Fruit fly (Drosophila melanogaster) whole organism, embryonic: ENCODE data around the gene CG6791.

Experiments
- ATbp ChIP-seq: fragments of 200-800 bp; sonication (Bioruptor generic); optimal IDR thresholded peaks from 2 replicates; lab custom pipeline; 2017; ENCODE audit warnings: missing biosample characterization, mild to moderate bottlenecking, missing genetic modification characterization, missing genetic modification reagents
- Ada2b ChIP-seq: fragments of 200-800 bp; sonication (Bioruptor generic); IDR thresholded peaks from 2 replicates; pipeline ENCODE4 v1.3.6; 2022; ENCODE audit warnings: missing biosample characterization, missing genetic modification characterization
- Bgb ChIP-seq: fragments of 200-800 bp; sonication (Bioruptor generic); IDR thresholded peaks from 2 replicates; pipeline ENCODE4 v1.3.6; 2022; ENCODE audit warnings: missing biosample characterization, missing genetic modification characterization; ENCODE audit not compliant: partially characterized antibody
- CG10147 ChIP-seq: fragments of 200-800 bp; sonication (Bioruptor generic); optimal IDR thresholded peaks from 2 replicates; lab custom pipeline; 2019; ENCODE audit warnings: missing biosample characterization, mild to moderate bottlenecking, missing genetic modification characterization, moderate library complexity
- CG10565 ChIP-seq: fragments of 200-800 bp; sonication (Bioruptor generic); optimal IDR thresholded peaks from 3 replicates; lab custom pipeline; 2016; ENCODE audit warnings: missing biosample characterization, mild to moderate bottlenecking, missing genetic modification characterization
- CG11560 ChIP-seq: fragments of 200-800 bp; sonication (Bioruptor generic); IDR thresholded peaks from 3 replicates; pipeline ENCODE4 v1.3.6; 2022; ENCODE audit warnings: missing biosample characterization, missing genetic modification characterization
- CG11695 ChIP-seq: fragments of 200-800 bp; sonication (Bioruptor generic); IDR thresholded peaks from 3 replicates; pipeline ENCODE4 v1.3.6; 2022; ENCODE audit warnings: missing biosample characterization, missing genetic modification characterization
- CG13424 ChIP-seq: fragments of 200-800 bp; sonication (Bioruptor generic); optimal IDR thresholded peaks from 2 replicates; lab custom pipeline; 2019; ENCODE audit warnings: missing biosample characterization, mild to moderate bottlenecking, missing genetic modification characterization, moderate library complexity
- CG13894 ChIP-seq: fragments of 200-800 bp; sonication (Bioruptor generic); optimal IDR thresholded peaks from 3 replicates; lab custom pipeline; 2018; ENCODE audit warnings: missing biosample characterization, mild to moderate bottlenecking, missing genetic modification characterization, moderate library complexity
- CG17385 ChIP-seq: fragments of 200-800 bp; sonication (Bioruptor generic); optimal IDR thresholded peaks from 3 replicates; lab custom pipeline; 2018; ENCODE audit warnings: missing biosample characterization, mild to moderate bottlenecking, missing genetic modification characterization
- CG17802 ChIP-seq: fragments of 200-800 bp; sonication (Bioruptor generic); optimal IDR thresholded peaks from 2 replicates; lab custom pipeline; 2018; ENCODE audit warnings: missing biosample characterization, mild to moderate bottlenecking, missing genetic modification characterization, moderate library complexity
- CG1792 ChIP-seq: fragments of 200-800 bp; sonication (Bioruptor generic); optimal IDR thresholded peaks from 2 replicates; lab custom pipeline; 2016; ENCODE audit warnings: missing biosample characterization, missing genetic modification characterization
- CG18599 ChIP-seq: fragments of 200-800 bp; sonication (Bioruptor generic); optimal IDR thresholded peaks from 3 replicates; lab custom pipeline; 2017; ENCODE audit warnings: missing biosample characterization, missing genetic modification characterization, mild to moderate bottlenecking, moderate library complexity, missing genetic modification reagents
- CG30403 ChIP-seq: fragments of 200-800 bp; sonication (Bioruptor generic); optimal IDR thresholded peaks from 3 replicates; lab custom pipeline; 2016; ENCODE audit warnings: missing biosample characterization, missing genetic modification characterization
- CG30431 ChIP-seq: fragments of 200-800 bp; sonication (Bioruptor generic); optimal IDR thresholded peaks from 2 replicates; lab custom pipeline; 2017; ENCODE audit warnings: missing biosample characterization, missing genetic modification characterization
- CG31365 ChIP-seq: fragments of 200-800 bp; sonication (Bioruptor generic); optimal IDR thresholded peaks from 2 replicates; lab custom pipeline; 2018; ENCODE audit warnings: missing biosample characterization, mild to moderate bottlenecking, missing genetic modification characterization
- CG31388 ChIP-seq: fragments of 200-800 bp; sonication (Bioruptor generic); optimal IDR thresholded peaks from 2 replicates; lab custom pipeline; 2016; ENCODE audit warnings: missing biosample characterization, missing genetic modification characterization
- CG4730 ChIP-seq: fragments of 200-800 bp; sonication (Bioruptor generic); IDR thresholded peaks from 2 replicates; pipeline ENCODE4 v1.3.6; 2022; ENCODE audit warnings: missing biosample characterization, missing genetic modification characterization
- CG4854 ChIP-seq: fragments of 200-800 bp; sonication (Bioruptor generic); optimal IDR thresholded peaks from 2 replicates; lab custom pipeline; 2016; ENCODE audit warnings: missing biosample characterization, missing genetic modification characterization, inconsistent platforms
- CG8765 ChIP-seq: fragments of 200-800 bp; sonication (Bioruptor generic); IDR thresholded peaks from 2 replicates; pipeline ENCODE4 v1.3.6; 2022; ENCODE audit warnings: missing biosample characterization, missing genetic modification characterization
- CG9817 ChIP-seq: fragments of 200-800 bp; sonication (Bioruptor generic); optimal IDR thresholded peaks from 2 replicates; lab custom pipeline; 2018; ENCODE audit warnings: missing biosample characterization, mild to moderate bottlenecking, missing genetic modification characterization, moderate library complexity
- Dbx ChIP-seq: fragments of 200-800 bp; sonication (Bioruptor generic); IDR thresholded peaks from 3 replicates; pipeline ENCODE4 v1.3.6; 2022; ENCODE audit warnings: missing biosample characterization, missing genetic modification characterization
- E2f1 ChIP-seq: fragments of 200-800 bp; sonication (Bioruptor generic); IDR thresholded peaks from 2 replicates; pipeline ENCODE4 v1.3.6; 2022; ENCODE audit warnings: missing biosample characterization, missing genetic modification characterization
- Ets97D ChIP-seq: fragments of 200-800 bp; sonication (Bioruptor generic); optimal IDR thresholded peaks from 3 replicates; lab custom pipeline; 2016; ENCODE audit warnings: missing biosample characterization, missing genetic modification characterization
- Fer1 ChIP-seq: fragments of 200-800 bp; sonication (Bioruptor generic); optimal IDR thresholded peaks from 2 replicates; lab custom pipeline; 2017; ENCODE audit warnings: missing biosample characterization, mild to moderate bottlenecking, missing genetic modification characterization
- H15 ChIP-seq: fragments of 200-800 bp; sonication (Bioruptor generic); IDR thresholded peaks from 3 replicates; pipeline ENCODE4 v1.3.6; 2022; ENCODE audit warnings: missing biosample characterization, missing genetic modification characterization
- HLH3B ChIP-seq: fragments of 200-800 bp; sonication (Bioruptor generic); IDR thresholded peaks from 2 replicates; pipeline ENCODE4 v1.3.6; 2022; ENCODE audit warnings: missing biosample characterization, missing genetic modification characterization
- HLH4C ChIP-seq: fragments of 200-800 bp; sonication (Bioruptor generic); IDR thresholded peaks from 3 replicates; pipeline ENCODE4 v1.3.6; 2022; ENCODE audit warnings: missing biosample characterization, missing genetic modification characterization; ENCODE audit not compliant: partially characterized antibody
- HmgZ ChIP-seq: fragments of 200-800 bp; sonication (Bioruptor generic); optimal IDR thresholded peaks from 2 replicates; lab custom pipeline; 2018; ENCODE audit warnings: missing biosample characterization, mild to moderate bottlenecking, missing genetic modification characterization
- Hmx ChIP-seq: fragments of 200-800 bp; sonication (Bioruptor generic); optimal IDR thresholded peaks from 2 replicates; lab custom pipeline; 2016; ENCODE audit warnings: missing biosample characterization, missing genetic modification characterization
- Lim3 ChIP-seq: fragments of 200-800 bp; sonication (Bioruptor generic); IDR thresholded peaks from 2 replicates; pipeline ENCODE4 v1.3.6; 2022; ENCODE audit warnings: missing biosample characterization, missing genetic modification characterization
- Mrtf ChIP-seq: fragments of 200-800 bp; sonication (Bioruptor generic); IDR thresholded peaks from 3 replicates; pipeline ENCODE4 v1.3.6; 2022; ENCODE audit warnings: missing biosample characterization, missing genetic modification characterization
- NK7.1 ChIP-seq: fragments of 200-800 bp; sonication (Bioruptor generic); optimal IDR thresholded peaks from 3 replicates; lab custom pipeline; 2016; ENCODE audit warnings: missing biosample characterization, missing genetic modification characterization
- Sox100B ChIP-seq: fragments of 200-800 bp; sonication (Bioruptor generic); optimal IDR thresholded peaks from 3 replicates; lab custom pipeline; 2018; ENCODE audit warnings: missing biosample characterization, mild to moderate bottlenecking, missing genetic modification characterization
- Ssrp ChIP-seq: fragments of 200-800 bp; sonication (Bioruptor generic); optimal IDR thresholded peaks from 2 replicates; lab custom pipeline; 2018; ENCODE audit warnings: missing biosample characterization, mild to moderate bottlenecking, missing genetic modification characterization, moderate library complexity
- ap ChIP-seq: fragments of 200-800 bp; sonication (Bioruptor generic); IDR thresholded peaks from 2 replicates; pipeline ENCODE4 v1.3.6; 2022; ENCODE audit warnings: missing biosample characterization, missing genetic modification characterization
- ara ChIP-seq: fragments of 200-800 bp; sonication (Bioruptor generic); IDR thresholded peaks from 2 replicates; pipeline ENCODE4 v1.3.6; 2022; ENCODE audit warnings: missing biosample characterization, missing genetic modification characterization
- az2 ChIP-seq: fragments of 200-800 bp; sonication (Bioruptor generic); optimal IDR thresholded peaks from 3 replicates; lab custom pipeline; 2016; ENCODE audit warnings: missing biosample characterization, missing genetic modification characterization
- bowl ChIP-seq: fragments of 200-800 bp; sonication (Bioruptor generic); IDR thresholded peaks from 2 replicates; pipeline ENCODE4 v1.3.6; 2022; ENCODE audit warnings: missing biosample characterization, missing genetic modification characterization
- fu2 ChIP-seq: fragments of 200-800 bp; sonication (Bioruptor generic); optimal IDR thresholded peaks from 2 replicates; lab custom pipeline; 2016; ENCODE audit warnings: missing biosample characterization, missing genetic modification characterization
- grn ChIP-seq: fragments of 200-800 bp; sonication (Bioruptor generic); optimal IDR thresholded peaks from 3 replicates; lab custom pipeline; 2017; ENCODE audit warnings: missing biosample characterization, missing genetic modification characterization
- kay ChIP-seq: fragments of 200-800 bp; sonication (Bioruptor generic); optimal IDR thresholded peaks from 2 replicates; lab custom pipeline; 2016; ENCODE audit warnings: missing biosample characterization, missing genetic modification characterization
- knrl ChIP-seq: fragments of 200-800 bp; sonication (Bioruptor generic); IDR thresholded peaks from 3 replicates; pipeline ENCODE4 v1.3.6; 2022; ENCODE audit warnings: missing biosample characterization, missing genetic modification characterization; ENCODE audit not compliant: partially characterized antibody
- pita ChIP-seq: fragments of 200-800 bp; sonication (Bioruptor generic); optimal IDR thresholded peaks from 2 replicates; lab custom pipeline; 2017; ENCODE audit warnings: missing biosample characterization, mild to moderate bottlenecking, missing genetic modification characterization
- pzg ChIP-seq: fragments of 200-800 bp; sonication (Bioruptor generic); optimal IDR thresholded peaks from 3 replicates; lab custom pipeline; 2018; ENCODE audit warnings: missing biosample characterization, mild to moderate bottlenecking, missing genetic modification characterization, moderate library complexity
- sob ChIP-seq: fragments of 200-800 bp; sonication (Bioruptor generic); IDR thresholded peaks from 2 replicates; pipeline ENCODE4 v1.3.6; 2022; ENCODE audit warnings: missing biosample characterization, missing genetic modification characterization
- ssp ChIP-seq: fragments of 200-800 bp; sonication (Bioruptor generic); IDR thresholded peaks from 2 replicates; pipeline ENCODE4 v1.3.6; 2022; ENCODE audit warnings: missing biosample characterization, missing genetic modification characterization
- vvl ChIP-seq: fragments of 200-800 bp; sonication (Bioruptor generic); IDR thresholded peaks from 2 replicates; pipeline ENCODE4 v1.3.6; 2022; ENCODE audit warnings: missing biosample characterization, missing genetic modification characterization
- wor ChIP-seq: fragments of 200-800 bp; sonication (Bioruptor generic); IDR thresholded peaks from 2 replicates; pipeline ENCODE4 v1.3.6; 2022; ENCODE audit warnings: missing biosample characterization, missing genetic modification characterization
- z ChIP-seq: fragments of 200-800 bp; sonication (Bioruptor generic); IDR thresholded peaks from 3 replicates; pipeline ENCODE4 v1.3.6; 2022; ENCODE audit warnings: missing biosample characterization, missing genetic modification characterization
- zen2 ChIP-seq: fragments of 200-800 bp; sonication (Bioruptor generic); IDR thresholded peaks from 3 replicates; pipeline ENCODE4 v1.3.6; 2022; ENCODE audit warnings: missing biosample characterization, missing genetic modification characterization; ENCODE audit not compliant: partially characterized antibody

Gene CG6791

dm6 chr3R:11628416-11629041, 38.6 kb upstream of the CG6791 start, which contains the start of gene CG14712 (continued):
- TF ChIP-seq Mrtf (GFP tag; lab: Robert Waterston, UW) = no peak
- TF ChIP-seq ara = no peak
- TF ChIP-seq CG31388 (GFP tag; lab: Kevin White, UChicago) = no peak
- TF ChIP-seq CG10565 (GFP tag; lab: Kevin White, UChicago) = no peak
- TF ChIP-seq Dbx (GFP tag; lab: Robert Waterston, UW) = no peak
- TF ChIP-seq Sox100B (GFP tag; lab: Kevin White, UChicago) = no peak
- no peak for TF ChIP-seq Ada2b (GFP tag; lab: Robert Waterston, UW)
- 0 out of 2 replicates have a peak, but pooled peaks have one; percentile 40 for TF ChIP-seq vvl (GFP tag; lab: Robert Waterston, UW)
- TF ChIP-seq E2f1 (GFP tag; lab: Robert Waterston, UW) = no peak
- TF ChIP-seq Ssrp = no peak
- TF ChIP-seq zen2 = no peak
- no peak for TF ChIP-seq CG30403 (GFP tag; lab: Kevin White, UChicago)
- no peak for TF ChIP-seq Lim3 (GFP tag; lab: Robert Waterston, UW)
- TF ChIP-seq pzg (GFP tag; lab: Kevin White, UChicago) = peak; percentile 89
- TF ChIP-seq CG18599 (GFP tag; lab: Kevin White, UChicago) = no peak
- TF ChIP-seq HLH3B (GFP tag; lab: Robert Waterston, UW) = no peak
- no peak for TF ChIP-seq fu2
- no peak for TF ChIP-seq CG30431 (GFP tag; lab: Kevin White, UChicago)
- TF ChIP-seq CG4730 (GFP tag; lab: Robert Waterston, UW) = no peak
- TF ChIP-seq grn (GFP tag; lab: Kevin White, UChicago) = no peak
- peak; percentile 55 for TF ChIP-seq HmgZ (tag; lab: Kevin White, UChicago)
- no peak for TF ChIP-seq CG31365
- TF ChIP-seq Hmx (GFP tag; lab: Kevin White, UChicago) = no peak
- no peak for TF ChIP-seq ssp (GFP tag; lab: Robert Waterston, UW)
- 0 out of 2 replicates have a peak, but pooled peaks have one; percentile 10 for TF ChIP-seq sob (GFP tag; lab: Robert Waterston, UW)
- no peak for TF ChIP-seq wor
- peak; percentile 29 for TF ChIP-seq az2 (GFP tag; lab: Kevin White, UChicago)
- peak; percentile 59; the same call in 1 of the 2 replicates for TF ChIP-seq Bgb (GFP tag; lab: Robert Waterston, UW)
- TF ChIP-seq CG13894 (tag; lab: Kevin White, UChicago) = no peak
- no peak for TF ChIP-seq CG1792 (GFP tag; lab: Kevin White, UChicago)
- TF ChIP-seq CG4854 (GFP tag; lab: Kevin White, UChicago) = no peak
- TF ChIP-seq Fer1 (GFP tag; lab: Kevin White, UChicago) = peak; percentile 11
- TF ChIP-seq CG11560 = no peak
- TF ChIP-seq pita (GFP tag; lab: Kevin White, UChicago) = no peak
- no peak for TF ChIP-seq H15
- peak; percentile 33 for TF ChIP-seq CG10147 (GFP tag; lab: Kevin White, UChicago)
- TF ChIP-seq z (GFP tag; lab: Robert Waterston, UW) = no peak
- no peak for TF ChIP-seq kay (GFP tag; lab: Kevin White, UChicago)
- peak; percentile 50; the same call in 1 of the 3 replicates for TF ChIP-seq knrl
- peak; percentile 77 for TF ChIP-seq Ets97D (GFP tag; lab: Kevin White, UChicago)
- TF ChIP-seq CG17385 = no peak
- TF ChIP-seq bowl = no peak
- no peak for TF ChIP-seq CG9817 (tag; lab: Kevin White, UChicago)
- no peak for TF ChIP-seq ATbp (GFP tag; lab: Kevin White, UChicago)
- TF ChIP-seq CG8765 (GFP tag; lab: Robert Waterston, UW) = no peak
- no peak for TF ChIP-seq ap (GFP tag; lab: Robert Waterston, UW)
- no peak for TF ChIP-seq NK7.1
- no peak for TF ChIP-seq CG17802
- TF ChIP-seq HLH4C (GFP tag; lab: Robert Waterston, UW) = peak; percentile 80
- no peak for TF ChIP-seq CG13424 (tag; lab: Kevin White, UChicago)
- TF ChIP-seq CG11695 (GFP tag; lab: Robert Waterston, UW) = no peak
